Fruit fly (Drosophila melanogaster) whole organism, embryonic: ENCODE results near the gene CG2772.
A peak's percentile ranks its signal among the peaks of the same experiment; 100 is the strongest.

Experiments used
- Blimp-1 ChIP-seq: fragments of 200-800 bp; sonication (Bioruptor generic); optimal IDR thresholded peaks from 3 replicates; lab custom pipeline; 2018; ENCODE audit warnings: missing biosample characterization, missing genetic modification characterization, mild to moderate bottlenecking, moderate library complexity, missing genetic modification reagents
- CG10267 ChIP-seq: fragments of 200-800 bp; sonication (Bioruptor generic); optimal IDR thresholded peaks from 2 replicates; lab custom pipeline; 2018; ENCODE audit warnings: missing biosample characterization, mild to moderate bottlenecking, missing genetic modification characterization, moderate library complexity
- CG10565 ChIP-seq: fragments of 200-800 bp; sonication (Bioruptor generic); optimal IDR thresholded peaks from 3 replicates; lab custom pipeline; 2016; ENCODE audit warnings: missing biosample characterization, mild to moderate bottlenecking, missing genetic modification characterization
- CG11560 ChIP-seq: fragments of 200-800 bp; sonication (Bioruptor generic); IDR thresholded peaks from 3 replicates; pipeline ENCODE4 v1.3.6; 2022; ENCODE audit warnings: missing biosample characterization, missing genetic modification characterization
- CG1233 ChIP-seq: fragments of 200-800 bp; sonication (Bioruptor generic); optimal IDR thresholded peaks from 4 replicates; lab custom pipeline; 2018; ENCODE audit warnings: missing biosample characterization, mild to moderate bottlenecking, missing genetic modification characterization
- CG12659 ChIP-seq: fragments of 200-800 bp; sonication (Bioruptor generic); optimal IDR thresholded peaks from 3 replicates; lab custom pipeline; 2017; ENCODE audit warnings: mild to moderate bottlenecking, missing biosample characterization, missing genetic modification reagents, missing genetic modification characterization
- CG12942 ChIP-seq: fragments of 200-800 bp; sonication (Bioruptor generic); optimal IDR thresholded peaks from 3 replicates; lab custom pipeline; 2016; ENCODE audit warnings: missing biosample characterization, missing genetic modification characterization
- CG13296 ChIP-seq: fragments of 200-800 bp; sonication (Bioruptor generic); optimal IDR thresholded peaks from 3 replicates; lab custom pipeline; 2018; ENCODE audit warnings: missing biosample characterization, mild to moderate bottlenecking, missing genetic modification characterization
- CG15269 ChIP-seq: fragments of 200-800 bp; sonication (Bioruptor generic); optimal IDR thresholded peaks from 2 replicates; lab custom pipeline; 2018; ENCODE audit warnings: missing biosample characterization, mild to moderate bottlenecking, missing genetic modification characterization, moderate library complexity
- CG15514 ChIP-seq: fragments of 200-800 bp; sonication (Bioruptor generic); optimal IDR thresholded peaks from 3 replicates; lab custom pipeline; 2017; ENCODE audit warnings: missing biosample characterization, missing genetic modification characterization, mild to moderate bottlenecking, moderate library complexity, missing genetic modification reagents
- CG16813 ChIP-seq: fragments of 200-800 bp; sonication (Bioruptor generic); IDR thresholded peaks from 3 replicates; pipeline ENCODE4 v1.3.6; 2022; ENCODE audit warnings: missing biosample characterization, missing genetic modification characterization; ENCODE audit not compliant: partially characterized antibody
- CG16815 ChIP-seq: fragments of 200-800 bp; sonication (Bioruptor generic); optimal IDR thresholded peaks from 3 replicates; lab custom pipeline; 2017; ENCODE audit warnings: missing biosample characterization, mild to moderate bottlenecking, missing genetic modification characterization
- CG17829 ChIP-seq: fragments of 200-800 bp; optimal IDR thresholded peaks from 2 replicates; lab custom pipeline; 2019; ENCODE audit warnings: missing biosample characterization, mild to moderate bottlenecking, missing genetic modification characterization, moderate library complexity
- CG30431 ChIP-seq: fragments of 200-800 bp; sonication (Bioruptor generic); optimal IDR thresholded peaks from 2 replicates; lab custom pipeline; 2017; ENCODE audit warnings: missing biosample characterization, missing genetic modification characterization
- CG34422 ChIP-seq: fragments of 200-800 bp; sonication (Bioruptor generic); IDR thresholded peaks from 3 replicates; pipeline ENCODE4 v1.3.6; 2022; ENCODE audit warnings: missing biosample characterization, missing genetic modification characterization
- CG4617 ChIP-seq: fragments of 200-800 bp; sonication (Bioruptor generic); optimal IDR thresholded peaks from 3 replicates; lab custom pipeline; 2016; ENCODE audit warnings: missing biosample characterization, missing genetic modification characterization, borderline replicate concordance
- CG6254 ChIP-seq: fragments of 200-800 bp; sonication (Bioruptor generic); optimal IDR thresholded peaks from 3 replicates; lab custom pipeline; 2017; ENCODE audit warnings: mild to moderate bottlenecking, missing biosample characterization, missing genetic modification reagents, missing genetic modification characterization
- CG7271 ChIP-seq: fragments of 200-800 bp; sonication (Bioruptor generic); optimal IDR thresholded peaks from 2 replicates; lab custom pipeline; 2018; ENCODE audit warnings: missing biosample characterization, mild to moderate bottlenecking, missing genetic modification characterization, moderate library complexity
- CG8924 ChIP-seq: fragments of 200-800 bp; optimal IDR thresholded peaks from 3 replicates; lab custom pipeline; 2019; ENCODE audit warnings: missing biosample characterization, mild to moderate bottlenecking, missing genetic modification characterization, moderate library complexity
- CG9797 ChIP-seq: fragments of 200-800 bp; sonication (Bioruptor generic); optimal IDR thresholded peaks from 3 replicates; lab custom pipeline; 2018; ENCODE audit warnings: missing biosample characterization, mild to moderate bottlenecking, missing genetic modification characterization
- CG9817 ChIP-seq: fragments of 200-800 bp; sonication (Bioruptor generic); optimal IDR thresholded peaks from 2 replicates; lab custom pipeline; 2018; ENCODE audit warnings: missing biosample characterization, mild to moderate bottlenecking, missing genetic modification characterization, moderate library complexity
- CkIIα-i1 ChIP-seq: fragments of 200-800 bp; sonication (Bioruptor generic); IDR thresholded peaks from 2 replicates; pipeline ENCODE4 v1.3.6; 2022; ENCODE audit warnings: missing biosample characterization, missing genetic modification characterization
- Dp ChIP-seq: fragments of 200-800 bp; sonication (Bioruptor generic); optimal IDR thresholded peaks from 2 replicates; lab custom pipeline; 2018; ENCODE audit warnings: missing biosample characterization, mild to moderate bottlenecking, missing genetic modification characterization, moderate library complexity
- Dref ChIP-seq: fragments of 200-800 bp; sonication (Bioruptor generic); IDR thresholded peaks from 2 replicates; pipeline ENCODE4 v1.3.6; 2022; ENCODE audit warnings: missing biosample characterization, missing genetic modification characterization
- H15 ChIP-seq: fragments of 200-800 bp; sonication (Bioruptor generic); IDR thresholded peaks from 3 replicates; pipeline ENCODE4 v1.3.6; 2022; ENCODE audit warnings: missing biosample characterization, missing genetic modification characterization
- HmgD ChIP-seq: fragments of 200-800 bp; sonication (Bioruptor generic); optimal IDR thresholded peaks from 3 replicates; lab custom pipeline; 2016; ENCODE audit warnings: missing biosample characterization, missing genetic modification characterization
- Lim3 ChIP-seq: fragments of 200-800 bp; sonication (Bioruptor generic); IDR thresholded peaks from 2 replicates; pipeline ENCODE4 v1.3.6; 2022; ENCODE audit warnings: missing biosample characterization, missing genetic modification characterization
- Scr ChIP-seq: fragments of 200-800 bp; sonication (Bioruptor generic); IDR thresholded peaks from 2 replicates; pipeline ENCODE4 v1.3.6; 2022; ENCODE audit warnings: missing biosample characterization, missing genetic modification characterization; ENCODE audit not compliant: partially characterized antibody
- Vsx1 ChIP-seq: fragments of 200-800 bp; sonication (Bioruptor generic); optimal IDR thresholded peaks from 2 replicates; lab custom pipeline; 2017; ENCODE audit warnings: missing biosample characterization, mild to moderate bottlenecking, missing genetic modification characterization, missing genetic modification reagents
- ab ChIP-seq: fragments of 200-800 bp; sonication (Bioruptor generic); optimal IDR thresholded peaks from 2 replicates; lab custom pipeline; 2016; ENCODE audit warnings: missing biosample characterization, missing genetic modification characterization
- bbx ChIP-seq: fragments of 200-800 bp; sonication (Bioruptor generic); IDR thresholded peaks from 2 replicates; pipeline ENCODE4 v1.3.6; 2022; ENCODE audit warnings: missing biosample characterization, missing genetic modification characterization; ENCODE audit not compliant: partially characterized antibody
- bigmax ChIP-seq: fragments of 200-800 bp; sonication (Bioruptor generic); optimal IDR thresholded peaks from 2 replicates; lab custom pipeline; 2018; ENCODE audit warnings: missing biosample characterization, mild to moderate bottlenecking, missing genetic modification characterization
- bsh ChIP-seq, 2 experiments: fragments of 200-800 bp; sonication (Bioruptor generic); optimal IDR thresholded peaks; 2 replicates each; lab custom pipeline; 2017 to 2018; ENCODE audit warnings: mild to moderate bottlenecking in 2 of 2, missing biosample characterization in 2 of 2, missing genetic modification characterization in 2 of 2, moderate library complexity in 1 of 2
- dm ChIP-seq: fragments of 200-800 bp; sonication (Bioruptor generic); optimal IDR thresholded peaks from 3 replicates; lab custom pipeline; 2016; ENCODE audit warnings: missing biosample characterization, missing genetic modification characterization
- dmrt99B ChIP-seq: fragments of 200-800 bp; sonication (Bioruptor generic); optimal IDR thresholded peaks from 2 replicates; lab custom pipeline; 2018; ENCODE audit warnings: missing biosample characterization, mild to moderate bottlenecking, missing genetic modification characterization, moderate library complexity
- eyg ChIP-seq: fragments of 200-800 bp; sonication (Bioruptor generic); optimal IDR thresholded peaks from 3 replicates; lab custom pipeline; 2016; ENCODE audit warnings: missing biosample characterization, missing genetic modification characterization
- fd64A ChIP-seq: fragments of 200-800 bp; sonication (Bioruptor generic); optimal IDR thresholded peaks from 3 replicates; lab custom pipeline; 2018; ENCODE audit warnings: missing biosample characterization, mild to moderate bottlenecking, missing genetic modification characterization
- her ChIP-seq: fragments of 200-800 bp; sonication (Bioruptor generic); optimal IDR thresholded peaks from 2 replicates; lab custom pipeline; 2016; ENCODE audit warnings: missing biosample characterization, missing genetic modification characterization
- luna ChIP-seq: fragments of 200-800 bp; sonication (Bioruptor generic); optimal IDR thresholded peaks from 2 replicates; lab custom pipeline; 2016; ENCODE audit warnings: missing biosample characterization, missing genetic modification characterization
- nmo ChIP-seq: fragments of 200-800 bp; sonication (Bioruptor generic); optimal IDR thresholded peaks from 2 replicates; lab custom pipeline; 2018; ENCODE audit warnings: missing biosample characterization, mild to moderate bottlenecking, missing genetic modification characterization, moderate library complexity
- pho ChIP-seq: fragments of 200-800 bp; sonication (Bioruptor generic); optimal IDR thresholded peaks from 2 replicates; lab custom pipeline; 2016; ENCODE audit warnings: missing biosample characterization, missing genetic modification characterization
- pnt ChIP-seq: fragments of 200-800 bp; sonication (Bioruptor generic); optimal IDR thresholded peaks from 3 replicates; lab custom pipeline; 2016; ENCODE audit warnings: missing biosample characterization, missing genetic modification characterization
- sc ChIP-seq, 3 experiments: fragments of >200 bp in 2 of 3; fragments of 200-800 bp in 1 of 3; sonication (Bioruptor generic) in 1 of 3; optimal IDR thresholded peaks; 2 replicates in 2 of 3; 3 replicates in 1 of 3; lab custom pipeline; 2017; ENCODE audit warnings: mild to moderate bottlenecking in 1 of 3, missing biosample characterization in 1 of 3, missing genetic modification characterization in 1 of 3, missing genetic modification reagents in 1 of 3
- shn ChIP-seq: fragments of 200-800 bp; sonication (Bioruptor generic); optimal IDR thresholded peaks from 3 replicates; lab custom pipeline; 2016; ENCODE audit warnings: missing biosample characterization, missing genetic modification characterization
- toy ChIP-seq: fragments of 200-800 bp; sonication (Bioruptor generic); IDR thresholded peaks from 2 replicates; pipeline ENCODE4 v1.3.6; 2022; ENCODE audit warnings: missing biosample characterization, missing genetic modification characterization
- vfl ChIP-seq: fragments of 200-800 bp; sonication (Bioruptor generic); optimal IDR thresholded peaks from 2 replicates; lab custom pipeline; 2016; ENCODE audit warnings: missing biosample characterization, missing genetic modification characterization
- zen2 ChIP-seq: fragments of 200-800 bp; sonication (Bioruptor generic); IDR thresholded peaks from 3 replicates; pipeline ENCODE4 v1.3.6; 2022; ENCODE audit warnings: missing biosample characterization, missing genetic modification characterization; ENCODE audit not compliant: partially characterized antibody

CG2772 gene

dm6 chr2L:3465918-3466727 lies 20.3 kb downstream of the CG2772 start, which contains the start of the genes msl-2 and ND-PDSW (continued):
- TF ChIP-seq CG16813 (GFP tag; lab: Robert Waterston, UW) (peak; percentile 45; the same call in 2 of the 3 replicates), pho (GFP tag; lab: Kevin White, UChicago) (peak; percentile 6), bsh (GFP tag; optimal IDR thresholded peaks at IDR 0.05; lab: Kevin White, UChicago) (no peak), CG7271 (tag; lab: Kevin White, UChicago) (no peak), Dp (GFP tag; lab: Kevin White, UChicago) (peak; percentile 20), bbx (peak; percentile 21; the same call in 1 of the 2 replicates), CG34422 (GFP tag; lab: Robert Waterston, UW) (0 out of 3 replicates have a peak, but pooled peaks have one; percentile 29), Dref (GFP tag; lab: Robert Waterston, UW) (peak; percentile 33; the same call in 1 of the 2 replicates), CG11560 (tag; lab: Robert Waterston, UW) (no peak), toy (GFP tag; lab: Robert Waterston, UW) (no peak), fd64A (GFP tag; lab: Kevin White, UChicago) (no peak), CG9797 (GFP tag; lab: Kevin White, UChicago) (peak; percentile 96), eyg (GFP tag; lab: Kevin White, UChicago) (no peak), pnt (GFP tag; lab: Kevin White, UChicago) (no peak), nmo (GFP tag; lab: Kevin White, UChicago) (peak; percentile 37), H15 (GFP tag; lab: Robert Waterston, UW) (no peak), dm (GFP tag; lab: Kevin White, UChicago) (peak; percentile 44), CG12942 (GFP tag; lab: Kevin White, UChicago) (no peak), sc (optimal IDR thresholded peaks at IDR 0.05; lab: Kevin White, UChicago) (no peak), sc (GFP tag; optimal IDR thresholded peaks at IDR 0.05; lab: Kevin White, UChicago) (no peak), CG10267 (peak; percentile 49), shn (GFP tag; lab: Kevin White, UChicago) (no peak), vfl (GFP tag; lab: Kevin White, UChicago) (no peak), CG13296 (no peak), CG12659 (GFP tag; lab: Kevin White, UChicago) (peak; percentile 62), CG9817 (no peak), Blimp-1 (GFP tag; lab: Kevin White, UChicago) (no peak), HmgD (GFP tag; lab: Kevin White, UChicago) (peak; percentile 36), CG8924 (tag; lab: Kevin White, UChicago) (peak; percentile 35), CG4617 (peak; percentile 90), CG16815 (GFP tag; lab: Kevin White, UChicago) (no peak), her (GFP tag; lab: Kevin White, UChicago) (no peak), zen2 (GFP tag; lab: Robert Waterston, UW) (no peak), CG6254 (GFP tag; lab: Kevin White, UChicago) (no peak), Vsx1 (GFP tag; lab: Kevin White, UChicago) (no peak), CG10565 (GFP tag; lab: Kevin White, UChicago) (no peak), Scr (GFP tag; lab: Robert Waterston, UW) (0 out of 2 replicates have a peak, but pooled peaks have one; percentile 16), CG15269 (tag; lab: Kevin White, UChicago) (no peak), bigmax (GFP tag; lab: Kevin White, UChicago) (peak; percentile 92), Lim3 (GFP tag; lab: Robert Waterston, UW) (no peak), CG15514 (GFP tag; lab: Kevin White, UChicago) (peak; percentile 42), luna (no peak), ab (no peak), CG17829 (tag; lab: Kevin White, UChicago) (no peak), CkIIα-i1 (GFP tag; lab: Robert Waterston, UW) (no peak), CG1233 (GFP tag; lab: Kevin White, UChicago) (no peak), CG30431 (GFP tag; lab: Kevin White, UChicago) (no peak), dmrt99B (no peak)
